Fruit fly (Drosophila melanogaster): ENCODE data around the gene Ykt6.

- TF ChIP-seq CTCF (optimal IDR thresholded peaks at IDR 0.05): no peak
- no peak for TF ChIP-seq CG8478 (optimal IDR thresholded peaks at IDR 0.05)
Measured at dm6 chrX:7878736-7879135, 41.5 kb upstream of the Ykt6 start, which contains the start of gene Ir7d.

Measured in S2 (cell line).